Worm (Caenorhabditis elegans) whole organism, young adult: ENCODE measurements around the gene ZC250.2.
A peak's percentile ranks its signal among the peaks of the same experiment; 100 is the strongest.
"Not testable (repeated sequence)": the region's sequence is repeated elsewhere in the genome, so short reads cannot be mapped to it uniquely, and the experiment has no call there.

Experiments used
- B0019.2 ChIP-seq: fragments of 200-800 bp; sonication (Bioruptor generic); conservative IDR thresholded peaks from 2 replicates; pipeline ENCODE4 v1.3.6; 2022; ENCODE audit warnings: missing genetic modification reagents, missing genetic modification characterization, missing compliant biosample characterization
- C06A6.2 ChIP-seq: fragments of 200-800 bp; sonication (Bioruptor generic); conservative IDR thresholded peaks from 2 replicates; pipeline ENCODE4 v1.3.6; 2022; ENCODE audit warnings: missing genetic modification characterization, missing compliant biosample characterization
- D2030.7 ChIP-seq: fragments of 200-800 bp; sonication (Bioruptor generic); IDR thresholded peaks from 2 replicates; pipeline ENCODE4 v1.3.6; 2022; ENCODE audit warnings: missing genetic modification reagents, missing genetic modification characterization, missing compliant biosample characterization
- F33H1.4 ChIP-seq: fragments of 200-800 bp; sonication (Bioruptor generic); IDR thresholded peaks from 2 replicates; pipeline ENCODE4 v1.3.6; 2022; ENCODE audit warnings: missing genetic modification reagents, missing genetic modification characterization, missing compliant biosample characterization
- F55B11.4 ChIP-seq: sonication (generic microtip); optimal IDR thresholded peaks from 2 replicates; lab custom pipeline; 2016; ENCODE audit warnings: missing compliant biosample characterization, missing genetic modification characterization, borderline replicate concordance; ENCODE audit not compliant: insufficient read depth
- F57A8.1 ChIP-seq: fragments of 200-800 bp; sonication (Bioruptor generic); optimal IDR thresholded peaks from 2 replicates; lab custom pipeline; 2018; ENCODE audit warnings: mild to moderate bottlenecking, missing genetic modification characterization, moderate library complexity, missing compliant biosample characterization
- F57C9.4 ChIP-seq: sonication (generic microtip); optimal IDR thresholded peaks from 2 replicates; lab custom pipeline; 2017; ENCODE audit warnings: mild to moderate bottlenecking, missing genetic modification characterization, missing compliant biosample characterization
- K11D2.4 ChIP-seq: fragments of 200-800 bp; sonication (Bioruptor generic); IDR thresholded peaks from 2 replicates; pipeline ENCODE4 v1.3.6; 2022; ENCODE audit warnings: missing genetic modification reagents, missing genetic modification characterization, missing compliant biosample characterization
- Y53G8AR.9 ChIP-seq: fragments of 200-800 bp; sonication (Bioruptor generic); conservative IDR thresholded peaks from 2 replicates; pipeline ENCODE4 v1.3.6; 2022; ENCODE audit warnings: missing genetic modification reagents, missing genetic modification characterization, missing compliant biosample characterization
- Y67H2A.10 ChIP-seq: fragments of 200-800 bp; sonication (Bioruptor generic); conservative IDR thresholded peaks from 2 replicates; pipeline ENCODE4 v1.3.6; 2022; ENCODE audit warnings: missing genetic modification reagents, missing genetic modification characterization, missing compliant biosample characterization
- Y95B8A.8 ChIP-seq: fragments of 200-800 bp; sonication (Bioruptor generic); IDR thresholded peaks from 2 replicates; pipeline ENCODE4 v1.3.6; 2022; ENCODE audit warnings: missing genetic modification reagents, missing genetic modification characterization, missing compliant biosample characterization
- attf-3 ChIP-seq: fragments of 200-800 bp; sonication (Bioruptor generic); conservative IDR thresholded peaks from 2 replicates; pipeline ENCODE4 v1.3.6; 2022; ENCODE audit warnings: missing genetic modification reagents, missing genetic modification characterization, missing compliant biosample characterization
- ccch-3 ChIP-seq: fragments of 200-800 bp; sonication (Bioruptor generic); optimal IDR thresholded peaks from 2 replicates; lab custom pipeline; 2018; ENCODE audit warnings: mild to moderate bottlenecking, missing genetic modification characterization, missing compliant biosample characterization
- cebp-1 ChIP-seq, 2 experiments: fragments of 200-800 bp in 1 of 2; sonication (Bioruptor generic) in 1 of 2; sonication (generic microtip) in 1 of 2; IDR thresholded peaks in 1 of 2; optimal IDR thresholded peaks in 1 of 2; 2 replicates each; pipeline versions ENCODE4 v1.3.6 to Lab custom; 2017 to 2022; ENCODE audit warnings: missing compliant biosample characterization in 2 of 2, missing genetic modification characterization in 2 of 2, mild to moderate bottlenecking in 1 of 2, missing genetic modification reagents in 1 of 2, moderate library complexity in 1 of 2
- cebp-2 ChIP-seq: fragments of 200-800 bp; sonication (Bioruptor generic); IDR thresholded peaks from 2 replicates; pipeline ENCODE4 v1.3.6; 2022; ENCODE audit warnings: missing genetic modification characterization, missing compliant biosample characterization
- ceh-100 ChIP-seq: fragments of 200-800 bp; sonication (Bioruptor generic); IDR thresholded peaks from 2 replicates; pipeline ENCODE4 v1.3.6; 2022; ENCODE audit warnings: missing genetic modification reagents, missing genetic modification characterization, missing compliant biosample characterization
- ceh-58 ChIP-seq: fragments of 200-800 bp; sonication (Bioruptor generic); IDR thresholded peaks from 2 replicates; pipeline ENCODE4 v1.3.6; 2022; ENCODE audit warnings: missing genetic modification characterization, missing compliant biosample characterization
- ceh-91 ChIP-seq: fragments of 200-800 bp; sonication (Bioruptor generic); IDR thresholded peaks from 2 replicates; pipeline ENCODE4 v1.3.6; 2022; ENCODE audit warnings: missing genetic modification reagents, missing genetic modification characterization, missing compliant biosample characterization
- dox-1 ChIP-seq: fragments of 200-800 bp; sonication (Bioruptor generic); IDR thresholded peaks from 2 replicates; pipeline ENCODE4 v1.3.6; 2022; ENCODE audit warnings: missing genetic modification reagents, missing genetic modification characterization, missing compliant biosample characterization
- egl-18 ChIP-seq: fragments of 200-800 bp; sonication (Bioruptor generic); IDR thresholded peaks from 2 replicates; pipeline ENCODE4 v1.3.6; 2022; ENCODE audit warnings: missing genetic modification reagents, missing genetic modification characterization, missing compliant biosample characterization
- egl-44 ChIP-seq: fragments of 200-800 bp; sonication (Bioruptor generic); IDR thresholded peaks from 2 replicates; pipeline ENCODE4 v1.3.6; 2022; ENCODE audit warnings: missing genetic modification reagents, missing genetic modification characterization, missing compliant biosample characterization
- egrh-3 ChIP-seq: fragments of 200-800 bp; sonication (Bioruptor generic); IDR thresholded peaks from 2 replicates; pipeline ENCODE4 v1.3.6; 2022; ENCODE audit warnings: missing genetic modification reagents, missing genetic modification characterization, missing compliant biosample characterization
- gei-17 ChIP-seq: fragments of 200-800 bp; sonication (Bioruptor generic); optimal IDR thresholded peaks from 2 replicates; lab custom pipeline; 2018; ENCODE audit warnings: mild to moderate bottlenecking, missing genetic modification characterization, missing compliant biosample characterization
- him-1 ChIP-seq: sonication (generic microtip); optimal IDR thresholded peaks from 2 replicates; lab custom pipeline; 2016; ENCODE audit warnings: missing genotype, missing genetic modification reagents, missing genetic modification characterization, missing compliant biosample characterization
- hmg-1.2 ChIP-seq: fragments of 200-800 bp; sonication (Bioruptor generic); IDR thresholded peaks from 2 replicates; pipeline ENCODE4 v1.3.6; 2022; ENCODE audit warnings: missing genetic modification reagents, missing genetic modification characterization, missing compliant biosample characterization
- lin-26 ChIP-seq: fragments of 200-800 bp; sonication (Bioruptor generic); IDR thresholded peaks from 2 replicates; pipeline ENCODE4 v1.3.6; 2022; ENCODE audit warnings: missing genetic modification reagents, missing genetic modification characterization, missing compliant biosample characterization
- lin-40 ChIP-seq: sonication (generic microtip); optimal IDR thresholded peaks from 2 replicates; lab custom pipeline; 2016; ENCODE audit warnings: missing genetic modification characterization, mild to moderate bottlenecking, missing compliant biosample characterization, missing genotype, missing genetic modification reagents
- lin-54 ChIP-seq: fragments of 200-800 bp; sonication (Bioruptor generic); optimal IDR thresholded peaks from 2 replicates; lab custom pipeline; 2018; ENCODE audit warnings: mild to moderate bottlenecking, missing genetic modification characterization, missing compliant biosample characterization
- madf-6 ChIP-seq: fragments of 200-800 bp; sonication (Bioruptor generic); IDR thresholded peaks from 2 replicates; pipeline ENCODE4 v1.3.6; 2022; ENCODE audit warnings: missing genetic modification reagents, missing genetic modification characterization, missing compliant biosample characterization
- mcd-1 ChIP-seq: fragments of 200-800 bp; sonication (Bioruptor generic); IDR thresholded peaks from 2 replicates; pipeline ENCODE4 v1.3.6; 2022; ENCODE audit warnings: missing genetic modification reagents, missing genetic modification characterization, missing compliant biosample characterization
- mes-4 ChIP-seq: sonication (generic microtip); optimal IDR thresholded peaks from 2 replicates; lab custom pipeline; 2016; ENCODE audit warnings: missing genotype, missing genetic modification characterization, missing compliant biosample characterization
- nfyb-1 ChIP-seq: fragments of 200-800 bp; sonication (Bioruptor generic); IDR thresholded peaks from 2 replicates; pipeline ENCODE4 v1.3.6; 2022; ENCODE audit warnings: missing genetic modification reagents, missing genetic modification characterization, missing compliant biosample characterization
- nhr-90 ChIP-seq: sonication (generic microtip); optimal IDR thresholded peaks from 2 replicates; lab custom pipeline; 2016; ENCODE audit warnings: missing genotype, mild to moderate bottlenecking, missing genetic modification characterization, missing compliant biosample characterization
- pbrm-1 ChIP-seq: fragments of 200-800 bp; sonication (Bioruptor generic); IDR thresholded peaks from 2 replicates; pipeline ENCODE4 v1.3.6; 2022; ENCODE audit warnings: missing genetic modification reagents, missing genetic modification characterization, missing compliant biosample characterization
- rcor-1 ChIP-seq: fragments of 200-800 bp; sonication (Bioruptor generic); IDR thresholded peaks from 2 replicates; pipeline ENCODE4 v1.3.6; 2022; ENCODE audit warnings: missing genetic modification reagents, missing genetic modification characterization, missing compliant biosample characterization
- tbp1 ChIP-seq: fragments of 200-800 bp; sonication (Bioruptor generic); optimal IDR thresholded peaks from 2 replicates; lab custom pipeline; 2018; ENCODE audit warnings: mild to moderate bottlenecking, missing genetic modification characterization, missing compliant biosample characterization
- unc-130 ChIP-seq: sonication (generic microtip); optimal IDR thresholded peaks from 2 replicates; lab custom pipeline; 2016; ENCODE audit warnings: missing genetic modification reagents, missing genetic modification characterization, missing compliant biosample characterization
- xnd-1 ChIP-seq: sonication (generic microtip); optimal IDR thresholded peaks from 2 replicates; lab custom pipeline; 2016; ENCODE audit warnings: missing genotype, missing genetic modification reagents, missing genetic modification characterization, missing compliant biosample characterization
- ztf-18 ChIP-seq: sonication (generic microtip); optimal IDR thresholded peaks from 2 replicates; lab custom pipeline; 2016; ENCODE audit warnings: missing genotype, mild to moderate bottlenecking, missing genetic modification characterization, missing compliant biosample characterization
- ztf-25 ChIP-seq: fragments of 200-800 bp; sonication (Bioruptor generic); IDR thresholded peaks from 2 replicates; pipeline ENCODE4 v1.3.6; 2022; ENCODE audit warnings: missing genetic modification reagents, missing genetic modification characterization, missing compliant biosample characterization
- ztf-26 ChIP-seq: sonication (generic microtip); optimal IDR thresholded peaks from 2 replicates; lab custom pipeline; 2017; ENCODE audit warnings: missing genetic modification characterization, missing compliant biosample characterization
- ztf-28 ChIP-seq: fragments of 200-800 bp; sonication (Bioruptor generic); IDR thresholded peaks from 2 replicates; pipeline ENCODE4 v1.3.6; 2022; ENCODE audit warnings: missing genetic modification reagents, missing genetic modification characterization, missing compliant biosample characterization

ZC250.2 gene

DNA sequence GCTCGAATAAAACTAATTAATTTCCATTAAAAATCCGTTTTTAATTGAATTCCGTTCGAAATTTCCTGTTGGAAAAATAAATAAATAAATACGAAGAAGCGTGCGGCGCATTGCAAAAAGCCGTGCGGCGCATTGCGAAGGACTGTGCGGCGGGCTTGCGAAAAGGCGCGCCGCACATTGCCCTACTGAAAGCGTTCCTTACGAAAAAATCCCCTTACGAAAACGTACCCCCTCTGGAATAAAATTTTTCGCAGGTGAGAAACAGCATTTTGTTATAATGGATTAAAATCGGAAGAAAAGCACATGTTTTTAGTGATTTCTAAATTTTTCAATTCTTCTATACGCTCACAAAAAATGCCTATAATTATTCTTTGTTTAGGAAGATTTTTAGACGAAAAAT is 13.9 kb upstream of the ZC250.2 start:
- peak; percentile 97 for TF ChIP-seq C06A6.2
- TF ChIP-seq ceh-91 = 0 out of 2 replicates have a peak, but pooled peaks have one; percentile 22
- TF ChIP-seq K11D2.4 (GFP tag; lab: Robert Waterston, UW) = 0 out of 2 replicates have a peak, but pooled peaks have one; percentile 14
- TF ChIP-seq pbrm-1 (GFP tag; lab: Robert Waterston, UW) = peak; percentile 59; the same call in 1 of the 2 replicates
- 0 out of 2 replicates have a peak, but pooled peaks have one; percentile 47 for TF ChIP-seq attf-3 (GFP tag; lab: Robert Waterston, UW)
- peak; percentile 42; the same call in 1 of the 2 replicates for TF ChIP-seq F33H1.4 (GFP tag; lab: Robert Waterston, UW)
- peak; percentile 84 for TF ChIP-seq nfyb-1 (GFP tag; lab: Robert Waterston, UW)
- TF ChIP-seq rcor-1 (GFP tag; lab: Robert Waterston, UW) = peak; percentile 26; the same call in 1 of the 2 replicates
- peak; percentile 54 for TF ChIP-seq madf-6 (GFP tag; lab: Robert Waterston, UW)
- TF ChIP-seq hmg-1.2 (GFP tag; lab: Robert Waterston, UW) = peak; percentile 46
- peak; percentile 46; the same call in 1 of the 2 replicates for TF ChIP-seq cebp-1 (GFP tag; IDR thresholded peaks at IDR 0.05; lab: Robert Waterston, UW)
- not testable (repeated sequence) for TF ChIP-seq cebp-1 (tag; optimal IDR thresholded peaks at IDR 0.05; lab: Kevin White, UChicago)
- TF ChIP-seq egl-44 (GFP tag; lab: Robert Waterston, UW) = peak; percentile 39; the same call in 1 of the 2 replicates
- peak; percentile 93 for TF ChIP-seq dox-1 (GFP tag; lab: Robert Waterston, UW)
- TF ChIP-seq Y67H2A.10 (GFP tag; lab: Robert Waterston, UW) = 0 out of 2 replicates have a peak, but pooled peaks have one; percentile 17
- 0 out of 2 replicates have a peak, but pooled peaks have one; percentile 37 for TF ChIP-seq egrh-3 (GFP tag; lab: Robert Waterston, UW)
- TF ChIP-seq D2030.7 = peak; percentile 53; the same call in 1 of the 2 replicates
- TF ChIP-seq ceh-100 (GFP tag; lab: Robert Waterston, UW) = peak; percentile 85
- TF ChIP-seq Y53G8AR.9 = peak; percentile 37; the same call in 1 of the 2 replicates
- TF ChIP-seq Y95B8A.8 (GFP tag; lab: Robert Waterston, UW) = peak; percentile 41; the same call in 1 of the 2 replicates
- TF ChIP-seq ztf-28 (GFP tag; lab: Robert Waterston, UW) = 0 out of 2 replicates have a peak, but pooled peaks have one; percentile 68
- peak; percentile 85 for TF ChIP-seq mcd-1 (GFP tag; lab: Robert Waterston, UW)

DNA sequence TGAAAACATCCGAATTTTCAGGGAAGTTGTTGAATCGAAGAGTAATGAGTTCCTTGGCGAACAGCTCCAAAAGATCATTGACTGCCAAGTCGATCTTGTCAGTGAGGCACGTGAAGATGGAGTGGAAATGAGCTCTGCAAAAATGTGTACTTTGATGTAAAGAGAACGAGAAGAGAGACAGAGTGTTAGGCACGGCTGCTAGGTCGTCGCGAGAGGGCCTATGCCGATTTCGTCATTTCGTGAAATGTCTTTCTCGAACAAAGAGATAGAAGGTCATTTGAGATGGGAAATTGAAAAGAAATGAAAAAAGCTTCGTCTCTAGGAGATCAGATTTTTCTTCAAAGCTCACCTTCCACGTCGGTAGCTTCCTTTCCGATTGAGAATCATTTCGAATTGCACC is 12.1 kb upstream of the ZC250.2 start:
- TF ChIP-seq him-1 (tag; lab: Kevin White, UChicago) = no peak
- peak; percentile 17 for TF ChIP-seq F57C9.4 (tag; lab: Kevin White, UChicago)
- TF ChIP-seq cebp-1 (GFP tag; IDR thresholded peaks at IDR 0.05; lab: Robert Waterston, UW) = no peak
- TF ChIP-seq cebp-1 (tag; optimal IDR thresholded peaks at IDR 0.05; lab: Kevin White, UChicago) = peak; percentile 77
- TF ChIP-seq unc-130 (GFP tag; lab: Kevin White, UChicago) = no peak
- TF ChIP-seq, all 124 proteins: peak for 2

DNA sequence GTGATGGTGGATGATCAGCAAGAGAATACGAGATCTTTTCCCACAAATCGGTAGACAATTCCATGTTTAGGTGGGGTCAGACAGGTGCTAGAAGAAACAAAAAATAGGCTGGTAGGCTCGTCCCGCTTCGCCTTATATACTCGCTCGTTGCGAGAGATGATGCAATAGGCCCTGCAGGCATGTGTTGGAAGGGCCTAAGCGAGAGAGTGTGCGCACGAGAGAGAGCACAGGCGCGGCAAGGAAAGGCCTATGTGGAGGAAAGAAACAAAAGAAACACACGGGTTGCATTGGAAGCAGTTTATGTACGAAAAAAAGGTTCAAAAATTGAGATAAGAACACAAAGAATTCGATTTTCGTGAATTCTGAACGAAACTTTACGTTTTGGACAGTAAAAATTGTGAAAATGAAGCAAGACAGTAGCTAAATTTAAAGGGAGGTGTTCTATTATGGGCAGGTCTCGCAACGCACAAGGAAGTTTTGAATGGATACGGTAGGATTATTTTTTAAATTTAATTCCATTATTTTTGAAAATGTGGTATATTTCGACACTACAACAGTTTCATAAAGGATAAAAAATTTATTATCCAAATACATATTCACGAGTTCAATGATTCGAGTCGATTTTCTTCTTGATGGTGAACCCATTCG is 11.3 kb upstream of the ZC250.2 start, which contains the start of gene F44E7.5:
Gene F44E7.5, minus strand, starts transcription at position 210 of the 648 bp plus-strand sequence.
- TF ChIP-seq ztf-26 (tag; lab: Kevin White, UChicago) = peak; percentile 89
- peak; percentile 94 for TF ChIP-seq cebp-2 (GFP tag; lab: Robert Waterston, UW)
- TF ChIP-seq xnd-1 (tag; lab: Kevin White, UChicago) = no peak
- TF ChIP-seq egl-18 (GFP tag; lab: Robert Waterston, UW) = no peak
- TF ChIP-seq ceh-91 = peak; percentile 24; the same call in 1 of the 2 replicates
- no peak for TF ChIP-seq B0019.2
- TF ChIP-seq mes-4 (tag; lab: Kevin White, UChicago) = no peak
- TF ChIP-seq F57A8.1 (GFP tag; lab: Kevin White, UChicago) = no peak
- TF ChIP-seq nfyb-1 (GFP tag; lab: Robert Waterston, UW) = no peak
- TF ChIP-seq K11D2.4 (GFP tag; lab: Robert Waterston, UW) = no peak
- TF ChIP-seq gei-17 (GFP tag; lab: Kevin White, UChicago) = peak; percentile 60
- TF ChIP-seq ccch-3 (GFP tag; lab: Kevin White, UChicago) = no peak
- peak; percentile 51 for TF ChIP-seq lin-40 (tag; lab: Kevin White, UChicago)
- peak; percentile 36 for TF ChIP-seq tbp1 (GFP tag; lab: Kevin White, UChicago)
- no peak for TF ChIP-seq ceh-58 (GFP tag; lab: Robert Waterston, UW)
- peak; percentile 56; the same call in 1 of the 2 replicates for TF ChIP-seq madf-6 (GFP tag; lab: Robert Waterston, UW)
- no peak for TF ChIP-seq F55B11.4
- peak; percentile 5 for TF ChIP-seq lin-54
- TF ChIP-seq ztf-25 = no peak
- peak; percentile 68; the same call in 1 of the 2 replicates for TF ChIP-seq lin-26
- TF ChIP-seq ztf-18 (tag; lab: Kevin White, UChicago) = peak; percentile 67
- TF ChIP-seq F33H1.4 (GFP tag; lab: Robert Waterston, UW) = peak; percentile 76
- peak; percentile 69 for TF ChIP-seq nhr-90 (tag; lab: Kevin White, UChicago)
- no peak; the same call in 1 of the 2 replicates for TF ChIP-seq cebp-1 (GFP tag; IDR thresholded peaks at IDR 0.05; lab: Robert Waterston, UW)
- peak; percentile 69 for TF ChIP-seq cebp-1 (tag; optimal IDR thresholded peaks at IDR 0.05; lab: Kevin White, UChicago)
